Worm (Caenorhabditis elegans): ENCODE data around the gene B0457.4.

DNA sequence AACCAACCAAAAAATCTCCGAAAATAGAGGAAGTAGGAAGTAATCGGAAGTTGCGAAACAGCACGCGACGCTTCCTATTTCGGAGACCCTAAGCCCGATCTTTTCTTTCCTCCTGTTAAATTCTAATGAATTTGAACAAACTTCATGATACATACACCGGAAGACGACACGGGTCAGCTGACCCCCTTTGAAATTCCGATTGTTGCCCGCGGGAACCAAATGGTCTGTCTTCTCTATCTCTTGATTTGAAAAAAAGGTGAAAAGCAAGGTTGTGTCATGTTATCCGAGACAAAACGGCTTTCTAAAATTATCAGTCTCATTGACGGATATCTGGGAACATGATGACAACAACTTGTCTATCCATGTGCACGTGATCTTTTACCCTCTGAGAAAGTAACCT is 47.3 kb upstream of the B0457.4 start:
- no peak for TF ChIP-seq ceh-16 (tag; optimal IDR thresholded peaks at IDR 0.05)
- no peak for TF ChIP-seq nfya-1 (tag; optimal IDR thresholded peaks at IDR 0.05; ENCODE audit: insufficient read depth)
- no peak for TF ChIP-seq zag-1 (tag; optimal IDR thresholded peaks at IDR 0.05)
- TF ChIP-seq ztf-4 (tag; optimal IDR thresholded peaks at IDR 0.05) = no peak
- no peak for TF ChIP-seq egl-27 (tag; optimal IDR thresholded peaks at IDR 0.05)
- TF ChIP-seq nhr-12 (tag; optimal IDR thresholded peaks at IDR 0.05) = no peak
- no peak for TF ChIP-seq elt-2 (tag; optimal IDR thresholded peaks at IDR 0.05)
- TF ChIP-seq mdl-1 (tag; optimal IDR thresholded peaks at IDR 0.05) = no peak
- no peak for TF ChIP-seq pqm-1 (tag; optimal IDR thresholded peaks at IDR 0.05)
- TF ChIP-seq skn-1 (tag; optimal IDR thresholded peaks at IDR 0.05) = no peak
- TF ChIP-seq aly-2 (tag; optimal IDR thresholded peaks at IDR 0.05) = no peak
- no peak for TF ChIP-seq fkh-10 (GFP tag; optimal IDR thresholded peaks at IDR 0.05)
